Fruit fly (Drosophila melanogaster) whole organism, embryonic: Measurements from ENCODE around the gene CG10383.

Experiments used
- Bgb ChIP-seq: fragments of 200-800 bp; sonication (Bioruptor generic); IDR thresholded peaks from 2 replicates; pipeline ENCODE4 v1.3.6; 2022; ENCODE audit warnings: missing biosample characterization, missing genetic modification characterization; ENCODE audit not compliant: partially characterized antibody
- C15 ChIP-seq: fragments of 200-800 bp; sonication (Bioruptor generic); IDR thresholded peaks from 3 replicates; pipeline ENCODE4 v1.3.6; 2022; ENCODE audit warnings: missing biosample characterization, missing genetic modification characterization
- CG10321 ChIP-seq: fragments of 200-800 bp; sonication (Bioruptor generic); IDR thresholded peaks from 2 replicates; pipeline ENCODE4 v1.3.6; 2022; ENCODE audit warnings: missing biosample characterization, missing genetic modification characterization
- CG11560 ChIP-seq: fragments of 200-800 bp; sonication (Bioruptor generic); IDR thresholded peaks from 3 replicates; pipeline ENCODE4 v1.3.6; 2022; ENCODE audit warnings: missing biosample characterization, missing genetic modification characterization
- CG12942 ChIP-seq: fragments of 200-800 bp; sonication (Bioruptor generic); optimal IDR thresholded peaks from 3 replicates; lab custom pipeline; 2016; ENCODE audit warnings: missing biosample characterization, missing genetic modification characterization
- CG13775 ChIP-seq: fragments of 200-800 bp; sonication (Bioruptor generic); optimal IDR thresholded peaks from 3 replicates; lab custom pipeline; 2017; ENCODE audit warnings: missing biosample characterization, mild to moderate bottlenecking, missing genetic modification characterization
- CG16779 ChIP-seq: fragments of 200-800 bp; sonication (Bioruptor generic); IDR thresholded peaks from 2 replicates; pipeline ENCODE4 v1.3.6; 2022; ENCODE audit warnings: missing biosample characterization, missing genetic modification characterization
- CG18619 ChIP-seq: fragments of 200-800 bp; sonication (Bioruptor generic); optimal IDR thresholded peaks from 3 replicates; lab custom pipeline; 2017; ENCODE audit warnings: missing biosample characterization, mild to moderate bottlenecking, missing genetic modification characterization
- CG2116 ChIP-seq: fragments of 200-800 bp; sonication (Bioruptor generic); optimal IDR thresholded peaks from 3 replicates; lab custom pipeline; 2018; ENCODE audit warnings: missing biosample characterization, mild to moderate bottlenecking, missing genetic modification characterization
- CG3407 ChIP-seq: fragments of 200-800 bp; sonication (Bioruptor generic); optimal IDR thresholded peaks from 2 replicates; lab custom pipeline; 2018; ENCODE audit warnings: missing biosample characterization, mild to moderate bottlenecking, missing genetic modification characterization
- CG4404 ChIP-seq: fragments of 200-800 bp; sonication (Bioruptor generic); IDR thresholded peaks from 2 replicates; pipeline ENCODE4 v1.3.6; 2022; ENCODE audit warnings: missing biosample characterization, missing genetic modification characterization
- CG6272 ChIP-seq: fragments of 200-800 bp; sonication (Bioruptor generic); IDR thresholded peaks from 2 replicates; pipeline ENCODE4 v1.3.6; 2022; ENCODE audit warnings: missing biosample characterization, missing genetic modification characterization
- CG6654 ChIP-seq: fragments of 200-800 bp; sonication (Bioruptor generic); optimal IDR thresholded peaks from 2 replicates; lab custom pipeline; 2017; ENCODE audit warnings: missing biosample characterization, mild to moderate bottlenecking, missing genetic modification characterization
- CG6683 ChIP-seq: fragments of 200-800 bp; sonication (Bioruptor generic); optimal IDR thresholded peaks from 2 replicates; lab custom pipeline; 2017; ENCODE audit warnings: missing biosample characterization, mild to moderate bottlenecking, missing genetic modification characterization, missing genetic modification reagents
- CG7357 ChIP-seq: fragments of 200-800 bp; sonication (Bioruptor generic); IDR thresholded peaks from 3 replicates; pipeline ENCODE4 v1.3.6; 2022; ENCODE audit warnings: missing biosample characterization, missing genetic modification characterization
- CG7987 ChIP-seq: fragments of 200-800 bp; sonication (Bioruptor generic); optimal IDR thresholded peaks from 2 replicates; lab custom pipeline; 2018; ENCODE audit warnings: missing biosample characterization, mild to moderate bottlenecking, missing genetic modification characterization, moderate library complexity
- CG9727 ChIP-seq: fragments of 200-800 bp; sonication (Bioruptor generic); optimal IDR thresholded peaks from 3 replicates; lab custom pipeline; 2017; ENCODE audit warnings: missing biosample characterization, mild to moderate bottlenecking, missing genetic modification characterization
- CG9817 ChIP-seq: fragments of 200-800 bp; sonication (Bioruptor generic); optimal IDR thresholded peaks from 2 replicates; lab custom pipeline; 2018; ENCODE audit warnings: missing biosample characterization, mild to moderate bottlenecking, missing genetic modification characterization, moderate library complexity
- CTCF ChIP-seq: fragments of 200-800 bp; sonication (Bioruptor generic); optimal IDR thresholded peaks from 2 replicates; lab custom pipeline; 2017; ENCODE audit warnings: missing biosample characterization, mild to moderate bottlenecking, missing genetic modification characterization, moderate library complexity
- Deaf1 ChIP-seq: fragments of 200-800 bp; optimal IDR thresholded peaks from 3 replicates; lab custom pipeline; 2019; ENCODE audit warnings: missing biosample characterization, mild to moderate bottlenecking, missing genetic modification characterization, moderate library complexity
- Dip2 ChIP-seq: fragments of 200-800 bp; sonication (Bioruptor generic); IDR thresholded peaks from 2 replicates; pipeline ENCODE4 v1.3.6; 2022; ENCODE audit warnings: missing biosample characterization, missing genetic modification characterization
- Dp ChIP-seq: fragments of 200-800 bp; sonication (Bioruptor generic); optimal IDR thresholded peaks from 2 replicates; lab custom pipeline; 2018; ENCODE audit warnings: missing biosample characterization, mild to moderate bottlenecking, missing genetic modification characterization, moderate library complexity
- E2f2 ChIP-seq: fragments of 200-800 bp; sonication (Bioruptor generic); IDR thresholded peaks from 2 replicates; pipeline ENCODE4 v1.3.6; 2022; ENCODE audit warnings: missing biosample characterization, missing genetic modification characterization
- H15 ChIP-seq: fragments of 200-800 bp; sonication (Bioruptor generic); IDR thresholded peaks from 3 replicates; pipeline ENCODE4 v1.3.6; 2022; ENCODE audit warnings: missing biosample characterization, missing genetic modification characterization
- Lhr ChIP-seq: fragments of 200-800 bp; sonication (Bioruptor generic); optimal IDR thresholded peaks from 3 replicates; lab custom pipeline; 2017; ENCODE audit warnings: mild to moderate bottlenecking, missing biosample characterization, missing genetic modification reagents, missing genetic modification characterization
- MTF-1 ChIP-seq: fragments of 200-800 bp; sonication (Bioruptor generic); optimal IDR thresholded peaks from 2 replicates; lab custom pipeline; 2018; ENCODE audit warnings: missing biosample characterization, mild to moderate bottlenecking, missing genetic modification characterization, borderline replicate concordance
- Myb ChIP-seq: fragments of 200-800 bp; sonication (Bioruptor generic); optimal IDR thresholded peaks from 2 replicates; lab custom pipeline; 2016; ENCODE audit warnings: missing biosample characterization, missing genetic modification characterization
- Pdp1 ChIP-seq, 2 experiments: fragments of 200-800 bp; sonication (Bioruptor generic); optimal IDR thresholded peaks; 3 replicates each; lab custom pipeline; 2016; ENCODE audit warnings: missing biosample characterization in 2 of 2, missing genetic modification characterization in 2 of 2, mild to moderate bottlenecking in 1 of 2, moderate library complexity in 1 of 2
- Poxn ChIP-seq: fragments of 200-800 bp; sonication (Bioruptor generic); IDR thresholded peaks from 2 replicates; pipeline ENCODE4 v1.3.6; 2022; ENCODE audit warnings: missing biosample characterization, missing genetic modification characterization
- Scr ChIP-seq: fragments of 200-800 bp; sonication (Bioruptor generic); IDR thresholded peaks from 2 replicates; pipeline ENCODE4 v1.3.6; 2022; ENCODE audit warnings: missing biosample characterization, missing genetic modification characterization; ENCODE audit not compliant: partially characterized antibody
- Sin3A ChIP-seq: fragments of >200 bp; optimal IDR thresholded peaks from 2 replicates; lab custom pipeline; 2018
- TFAM ChIP-seq: fragments of 200-800 bp; sonication (Bioruptor generic); optimal IDR thresholded peaks from 2 replicates; lab custom pipeline; 2017; ENCODE audit warnings: missing biosample characterization, missing genetic modification characterization, inconsistent platforms
- amos ChIP-seq: fragments of 200-800 bp; sonication (Bioruptor generic); IDR thresholded peaks from 2 replicates; pipeline ENCODE4 v1.3.6; 2022; ENCODE audit warnings: missing biosample characterization, missing genetic modification characterization; ENCODE audit not compliant: partially characterized antibody
- br ChIP-seq: fragments of >200 bp; optimal IDR thresholded peaks from 2 replicates; lab custom pipeline; 2017
- gfzf ChIP-seq: fragments of 200-800 bp; sonication (Bioruptor generic); optimal IDR thresholded peaks from 2 replicates; lab custom pipeline; 2016; ENCODE audit warnings: missing biosample characterization, mild to moderate bottlenecking, missing genetic modification characterization, moderate library complexity
- gt ChIP-seq: fragments of 200-800 bp; sonication (Bioruptor generic); IDR thresholded peaks from 2 replicates; pipeline ENCODE4 v1.3.6; 2022; ENCODE audit warnings: missing biosample characterization, missing genetic modification characterization
- hkb ChIP-seq, 2 experiments: fragments of 200-800 bp in 1 of 2; fragments of >200 bp in 1 of 2; sonication (Bioruptor generic) in 1 of 2; IDR thresholded peaks in 1 of 2; optimal IDR thresholded peaks in 1 of 2; 2 replicates each; pipeline versions ENCODE4 v1.3.6 to Lab custom; 2017 to 2022; ENCODE audit warnings: missing biosample characterization in 1 of 2, missing genetic modification characterization in 1 of 2
- jigr1 ChIP-seq: fragments of 200-800 bp; sonication (Bioruptor generic); IDR thresholded peaks from 3 replicates; pipeline ENCODE4 v1.3.6; 2022; ENCODE audit warnings: missing biosample characterization, missing genetic modification characterization
- knrl ChIP-seq: fragments of 200-800 bp; sonication (Bioruptor generic); IDR thresholded peaks from 3 replicates; pipeline ENCODE4 v1.3.6; 2022; ENCODE audit warnings: missing biosample characterization, missing genetic modification characterization; ENCODE audit not compliant: partially characterized antibody
- nerfin-1 ChIP-seq: fragments of 200-800 bp; sonication (Bioruptor generic); optimal IDR thresholded peaks from 3 replicates; lab custom pipeline; 2019; ENCODE audit warnings: missing biosample characterization, mild to moderate bottlenecking, missing genetic modification characterization, moderate library complexity
- otp ChIP-seq: fragments of 200-800 bp; sonication (Bioruptor generic); IDR thresholded peaks from 3 replicates; pipeline ENCODE4, ENCODE4 v1.3.6; 2022; ENCODE audit warnings: missing biosample characterization, missing genetic modification characterization
- pita ChIP-seq: fragments of 200-800 bp; sonication (Bioruptor generic); optimal IDR thresholded peaks from 2 replicates; lab custom pipeline; 2017; ENCODE audit warnings: missing biosample characterization, mild to moderate bottlenecking, missing genetic modification characterization
- psq ChIP-seq: fragments of 200-800 bp; sonication (Bioruptor generic); optimal IDR thresholded peaks from 2 replicates; lab custom pipeline; 2017; ENCODE audit warnings: missing biosample characterization, missing genetic modification characterization
- ranshi ChIP-seq: fragments of 200-800 bp; sonication (Bioruptor generic); IDR thresholded peaks from 2 replicates; pipeline ENCODE4 v1.3.6; 2022; ENCODE audit warnings: missing biosample characterization, missing genetic modification characterization
- row ChIP-seq: fragments of 200-800 bp; sonication (Bioruptor generic); IDR thresholded peaks from 3 replicates; pipeline ENCODE4 v1.3.6; 2022; ENCODE audit warnings: missing biosample characterization, missing genetic modification characterization
- salm ChIP-seq: fragments of 200-800 bp; sonication (Bioruptor generic); optimal IDR thresholded peaks from 2 replicates; lab custom pipeline; 2018; ENCODE audit warnings: missing biosample characterization, mild to moderate bottlenecking, missing genetic modification characterization
- sisA ChIP-seq: fragments of 200-800 bp; sonication (Bioruptor generic); IDR thresholded peaks from 2 replicates; pipeline ENCODE4 v1.3.6; 2022; ENCODE audit warnings: missing biosample characterization, missing genetic modification characterization
- sug ChIP-seq: fragments of 200-800 bp; optimal IDR thresholded peaks from 2 replicates; lab custom pipeline; 2019; ENCODE audit warnings: missing biosample characterization, mild to moderate bottlenecking, missing genetic modification characterization, moderate library complexity
- tx ChIP-seq: fragments of 200-800 bp; sonication (Bioruptor generic); optimal IDR thresholded peaks from 2 replicates; lab custom pipeline; 2016; ENCODE audit warnings: missing biosample characterization, missing genetic modification characterization
- vnd ChIP-seq: fragments of 200-800 bp; sonication (Bioruptor generic); IDR thresholded peaks from 3 replicates; pipeline ENCODE4 v1.3.6; 2022; ENCODE audit warnings: missing biosample characterization, missing genetic modification characterization; ENCODE audit not compliant: partially characterized antibody
- vvl ChIP-seq: fragments of 200-800 bp; sonication (Bioruptor generic); IDR thresholded peaks from 2 replicates; pipeline ENCODE4 v1.3.6; 2022; ENCODE audit warnings: missing biosample characterization, missing genetic modification characterization
- zf30C ChIP-seq: fragments of 200-800 bp; sonication (Bioruptor generic); optimal IDR thresholded peaks from 3 replicates; lab custom pipeline; 2018; ENCODE audit warnings: missing biosample characterization, mild to moderate bottlenecking, missing genetic modification characterization

CG10383 gene

dm6 chr2L:18714086-18714485, 18.7 kb upstream of the CG10383 start:
- TF ChIP-seq sisA (GFP tag; lab: Robert Waterston, UW): no peak
- TF ChIP-seq CG10321: no peak
- TF ChIP-seq otp (GFP tag; lab: Robert Waterston, UW): no peak
- TF ChIP-seq jigr1: no peak
- TF ChIP-seq tx (GFP tag; lab: Kevin White, UChicago): no peak
- no peak for TF ChIP-seq CG7357 (GFP tag; lab: Robert Waterston, UW)
- peak; percentile 8 for TF ChIP-seq CG2116 (GFP tag; lab: Kevin White, UChicago)
- TF ChIP-seq H15: no peak
- TF ChIP-seq Deaf1 (tag; lab: Kevin White, UChicago): no peak
- TF ChIP-seq TFAM (GFP tag; lab: Kevin White, UChicago): no peak
- no peak for TF ChIP-seq ranshi (GFP tag; lab: Robert Waterston, UW)
- TF ChIP-seq CG11560 (tag; lab: Robert Waterston, UW): no peak
- peak; percentile 82 for TF ChIP-seq CTCF (GFP tag; lab: Kevin White, UChicago)
- TF ChIP-seq vnd (GFP tag; lab: Robert Waterston, UW): no peak
- TF ChIP-seq Bgb (GFP tag; lab: Robert Waterston, UW): peak; percentile 47; the same call in 1 of the 2 replicates
- no peak for TF ChIP-seq sug (tag; lab: Kevin White, UChicago)
- peak; percentile 81 for TF ChIP-seq E2f2 (GFP tag; lab: Robert Waterston, UW)
- TF ChIP-seq CG16779 (GFP tag; lab: Robert Waterston, UW): no peak
- no peak for TF ChIP-seq CG3407 (GFP tag; lab: Kevin White, UChicago)
- TF ChIP-seq CG6272 (GFP tag; lab: Robert Waterston, UW): no peak
- TF ChIP-seq hkb (optimal IDR thresholded peaks at IDR 0.05; lab: Kevin White, UChicago): no peak
- no peak for TF ChIP-seq hkb (GFP tag; IDR thresholded peaks at IDR 0.05; lab: Robert Waterston, UW)
- peak; percentile 58 for TF ChIP-seq Myb
- no peak for TF ChIP-seq vvl (GFP tag; lab: Robert Waterston, UW)
- 0 out of 3 replicates have a peak, but pooled peaks have one; percentile 37 for TF ChIP-seq knrl (GFP tag; lab: Robert Waterston, UW)
- no peak for TF ChIP-seq zf30C
- TF ChIP-seq CG6654 (GFP tag; lab: Kevin White, UChicago): no peak
- TF ChIP-seq Sin3A (lab: Kevin White, UChicago): no peak
- no peak for TF ChIP-seq CG12942 (GFP tag; lab: Kevin White, UChicago)
- TF ChIP-seq amos: peak; percentile 60; the same call in 1 of the 2 replicates
- TF ChIP-seq Poxn: no peak
- no peak for TF ChIP-seq Dip2 (GFP tag; lab: Robert Waterston, UW)
- TF ChIP-seq CG7987 (GFP tag; lab: Kevin White, UChicago): no peak
- TF ChIP-seq nerfin-1: no peak
- no peak for TF ChIP-seq row (GFP tag; lab: Robert Waterston, UW)
- TF ChIP-seq MTF-1 (GFP tag; lab: Kevin White, UChicago): no peak
- TF ChIP-seq CG4404 (GFP tag; lab: Robert Waterston, UW): no peak
- peak; percentile 10 for TF ChIP-seq gfzf (GFP tag; lab: Kevin White, UChicago)
- no peak for TF ChIP-seq CG13775 (GFP tag; lab: Kevin White, UChicago)
- TF ChIP-seq CG6683 (GFP tag; lab: Kevin White, UChicago): no peak
- TF ChIP-seq Dp (GFP tag; lab: Kevin White, UChicago): peak; percentile 75
- no peak for TF ChIP-seq br (lab: Kevin White, UChicago)
- peak; percentile 63 for TF ChIP-seq pita (GFP tag; lab: Kevin White, UChicago)
- no peak for TF ChIP-seq psq (GFP tag; lab: Kevin White, UChicago)
- TF ChIP-seq CG18619 (GFP tag; lab: Kevin White, UChicago): no peak
- TF ChIP-seq CG9727 (GFP tag; lab: Kevin White, UChicago): no peak
- no peak for TF ChIP-seq CG9817
- TF ChIP-seq salm (tag; lab: Kevin White, UChicago): no peak
- TF ChIP-seq Scr (GFP tag; lab: Robert Waterston, UW): no peak
- no peak for TF ChIP-seq gt (GFP tag; lab: Robert Waterston, UW)
- peak; percentile 49 for TF ChIP-seq Lhr (GFP tag; lab: Kevin White, UChicago)
- peak in 1 of 2 experiments; percentile 6 for TF ChIP-seq Pdp1 (GFP tag; optimal IDR thresholded peaks at IDR 0.05; lab: Kevin White, UChicago)
- TF ChIP-seq C15 (GFP tag; lab: Robert Waterston, UW): no peak
